Worm (Caenorhabditis elegans): Measurements from ENCODE around the gene Y54G2A.57.

- TF ChIP-seq T22C8.4 (GFP tag; IDR thresholded peaks at IDR 0.05) = no peak
- TF ChIP-seq ztf-29 (GFP tag; IDR thresholded peaks at IDR 0.05) = no peak
- TF ChIP-seq ztf-23 (GFP tag; IDR thresholded peaks at IDR 0.05) = no peak
- TF ChIP-seq tab-1 (GFP tag; IDR thresholded peaks at IDR 0.05) = no peak
- no peak for TF ChIP-seq flt-1 (GFP tag; IDR thresholded peaks at IDR 0.05)
- TF ChIP-seq cog-1 (tag; optimal IDR thresholded peaks at IDR 0.05) = no peak
Observed at ce11 chrIV:2966884-2967283, 2.9 kb upstream of the Y54G2A.57 start.
